Fruit fly (Drosophila melanogaster) whole organism, embryonic: ENCODE measurements around the gene CG33230.

Experiments
- Atf3 ChIP-seq: fragments of 200-800 bp; sonication (Bioruptor generic); optimal IDR thresholded peaks from 3 replicates; lab custom pipeline; 2016; ENCODE audit warnings: missing biosample characterization, missing genetic modification characterization
- B-H2 ChIP-seq: fragments of 200-800 bp; sonication (Bioruptor generic); optimal IDR thresholded peaks from 2 replicates; lab custom pipeline; 2018; ENCODE audit warnings: missing biosample characterization, mild to moderate bottlenecking, missing genetic modification characterization
- Blimp-1 ChIP-seq: fragments of 200-800 bp; sonication (Bioruptor generic); optimal IDR thresholded peaks from 3 replicates; lab custom pipeline; 2018; ENCODE audit warnings: missing biosample characterization, missing genetic modification characterization, mild to moderate bottlenecking, moderate library complexity, missing genetic modification reagents
- C15 ChIP-seq: fragments of 200-800 bp; sonication (Bioruptor generic); IDR thresholded peaks from 3 replicates; pipeline ENCODE4 v1.3.6; 2022; ENCODE audit warnings: missing biosample characterization, missing genetic modification characterization
- CG10147 ChIP-seq: fragments of 200-800 bp; sonication (Bioruptor generic); optimal IDR thresholded peaks from 2 replicates; lab custom pipeline; 2019; ENCODE audit warnings: missing biosample characterization, mild to moderate bottlenecking, missing genetic modification characterization, moderate library complexity
- CG10274 ChIP-seq: fragments of 200-800 bp; sonication (Bioruptor generic); optimal IDR thresholded peaks from 3 replicates; lab custom pipeline; 2017; ENCODE audit warnings: missing biosample characterization, mild to moderate bottlenecking, missing genetic modification characterization
- CG10543 ChIP-seq: fragments of 200-800 bp; sonication (Bioruptor generic); optimal IDR thresholded peaks from 3 replicates; lab custom pipeline; 2017; ENCODE audit warnings: missing biosample characterization, mild to moderate bottlenecking, missing genetic modification characterization, moderate library complexity
- CG10979 ChIP-seq: fragments of 200-800 bp; sonication (Bioruptor generic); optimal IDR thresholded peaks from 2 replicates; lab custom pipeline; 2018; ENCODE audit warnings: missing biosample characterization, mild to moderate bottlenecking, missing genetic modification characterization, moderate library complexity
- CG12071 ChIP-seq: fragments of 200-800 bp; sonication (Bioruptor generic); optimal IDR thresholded peaks from 3 replicates; lab custom pipeline; 2018; ENCODE audit warnings: missing biosample characterization, mild to moderate bottlenecking, missing genetic modification characterization
- CG12744 ChIP-seq: fragments of 200-800 bp; sonication (Bioruptor generic); optimal IDR thresholded peaks from 2 replicates; lab custom pipeline; 2016; ENCODE audit warnings: missing biosample characterization, missing genetic modification characterization
- CG17186 ChIP-seq: fragments of 200-800 bp; sonication (Bioruptor generic); optimal IDR thresholded peaks from 3 replicates; lab custom pipeline; 2017; ENCODE audit warnings: missing biosample characterization, missing genetic modification reagents, missing genetic modification characterization
- CG18764 ChIP-seq: fragments of 200-800 bp; sonication (Bioruptor generic); optimal IDR thresholded peaks from 3 replicates; lab custom pipeline; 2016; ENCODE audit warnings: missing biosample characterization, missing genetic modification characterization
- CG2120 ChIP-seq: fragments of 200-800 bp; sonication (Bioruptor generic); optimal IDR thresholded peaks from 3 replicates; lab custom pipeline; 2016; ENCODE audit warnings: missing biosample characterization, missing genetic modification characterization
- CG3995 ChIP-seq: fragments of 200-800 bp; sonication (Bioruptor generic); optimal IDR thresholded peaks from 3 replicates; lab custom pipeline; 2016; ENCODE audit warnings: missing biosample characterization, missing genetic modification characterization
- CG42726 ChIP-seq: fragments of 200-800 bp; sonication (Bioruptor generic); IDR thresholded peaks from 2 replicates; pipeline ENCODE4 v1.3.6; 2022; ENCODE audit warnings: missing biosample characterization, missing genetic modification characterization; ENCODE audit not compliant: partially characterized antibody
- CG6765 ChIP-seq: fragments of 200-800 bp; sonication (Bioruptor generic); optimal IDR thresholded peaks from 3 replicates; lab custom pipeline; 2017; ENCODE audit warnings: missing biosample characterization, mild to moderate bottlenecking, missing genetic modification characterization
- CG8290 ChIP-seq, 3 experiments: fragments of 200-800 bp; sonication (Bioruptor generic); optimal IDR thresholded peaks; 2 replicates each; lab custom pipeline; 2016 to 2019; ENCODE audit warnings: missing biosample characterization in 3 of 3, missing genetic modification characterization in 3 of 3, mild to moderate bottlenecking in 2 of 3, moderate library complexity in 1 of 3
- CG8944 ChIP-seq: fragments of 200-800 bp; sonication (Bioruptor generic); optimal IDR thresholded peaks from 3 replicates; lab custom pipeline; 2016; ENCODE audit warnings: missing biosample characterization, missing genetic modification characterization
- CG9437 ChIP-seq: fragments of 200-800 bp; sonication (Bioruptor generic); optimal IDR thresholded peaks from 2 replicates; lab custom pipeline; 2018; ENCODE audit warnings: missing biosample characterization, mild to moderate bottlenecking, missing genetic modification characterization
- Chrac-16 ChIP-seq: fragments of 200-800 bp; sonication (Bioruptor generic); optimal IDR thresholded peaks from 3 replicates; lab custom pipeline; 2016; ENCODE audit warnings: missing biosample characterization, missing genetic modification characterization
- Dll ChIP-seq: fragments of 200-800 bp; sonication (Bioruptor generic); IDR thresholded peaks from 4 replicates; pipeline ENCODE4 v1.3.6; 2022; ENCODE audit warnings: missing biosample characterization, missing genetic modification characterization; ENCODE audit not compliant: partially characterized antibody
- Drgx ChIP-seq: fragments of 200-800 bp; sonication (Bioruptor generic); IDR thresholded peaks from 2 replicates; pipeline ENCODE4 v1.3.6; 2022; ENCODE audit warnings: missing biosample characterization, missing genetic modification characterization
- ERR ChIP-seq: fragments of 200-800 bp; sonication (Bioruptor generic); optimal IDR thresholded peaks from 2 replicates; lab custom pipeline; 2016; ENCODE audit warnings: missing biosample characterization, missing genetic modification characterization
- HHEX ChIP-seq: fragments of 200-800 bp; sonication (Bioruptor generic); optimal IDR thresholded peaks from 3 replicates; lab custom pipeline; 2017; ENCODE audit warnings: missing biosample characterization, mild to moderate bottlenecking, missing genetic modification characterization, missing genetic modification reagents
- Hmx ChIP-seq: fragments of 200-800 bp; sonication (Bioruptor generic); optimal IDR thresholded peaks from 2 replicates; lab custom pipeline; 2016; ENCODE audit warnings: missing biosample characterization, missing genetic modification characterization
- MBD-R2 ChIP-seq: fragments of 200-800 bp; sonication (Bioruptor generic); IDR thresholded peaks from 2 replicates; pipeline ENCODE4 v1.3.6; 2022; ENCODE audit warnings: missing biosample characterization, missing genetic modification characterization
- Med ChIP-seq: fragments of 200-800 bp; sonication (Bioruptor generic); peaks from one replicate; lab custom pipeline; 2016; ENCODE audit warnings: missing biosample characterization, missing genetic modification characterization, mild to moderate bottlenecking, inconsistent platforms, moderate library complexity
- Mrtf ChIP-seq: fragments of 200-800 bp; sonication (Bioruptor generic); IDR thresholded peaks from 3 replicates; pipeline ENCODE4 v1.3.6; 2022; ENCODE audit warnings: missing biosample characterization, missing genetic modification characterization
- NK7.1 ChIP-seq: fragments of 200-800 bp; sonication (Bioruptor generic); optimal IDR thresholded peaks from 3 replicates; lab custom pipeline; 2016; ENCODE audit warnings: missing biosample characterization, missing genetic modification characterization
- Neu2 ChIP-seq: fragments of 200-800 bp; sonication (Bioruptor generic); optimal IDR thresholded peaks from 3 replicates; lab custom pipeline; 2016; ENCODE audit warnings: missing biosample characterization, missing genetic modification characterization, borderline replicate concordance
- PHDP ChIP-seq: fragments of 200-800 bp; sonication (Bioruptor generic); optimal IDR thresholded peaks from 3 replicates; lab custom pipeline; 2018; ENCODE audit warnings: missing biosample characterization, mild to moderate bottlenecking, missing genetic modification characterization, moderate library complexity
- Side ChIP-seq: fragments of 200-800 bp; sonication (Bioruptor generic); optimal IDR thresholded peaks from 2 replicates; lab custom pipeline; 2016; ENCODE audit warnings: missing biosample characterization, missing genetic modification characterization
- amos ChIP-seq: fragments of 200-800 bp; sonication (Bioruptor generic); IDR thresholded peaks from 2 replicates; pipeline ENCODE4 v1.3.6; 2022; ENCODE audit warnings: missing biosample characterization, missing genetic modification characterization; ENCODE audit not compliant: partially characterized antibody
- chm ChIP-seq: fragments of 200-800 bp; sonication (Bioruptor generic); IDR thresholded peaks from 2 replicates; pipeline ENCODE4 v1.3.6; 2022; ENCODE audit warnings: missing biosample characterization, missing genetic modification characterization
- chn ChIP-seq: fragments of 200-800 bp; sonication (Bioruptor generic); optimal IDR thresholded peaks from 2 replicates; lab custom pipeline; 2016; ENCODE audit warnings: missing biosample characterization, missing genetic modification characterization
- crp ChIP-seq, 2 experiments: fragments of 200-800 bp; sonication (Bioruptor generic); optimal IDR thresholded peaks; 2 replicates in 1 of 2; 3 replicates in 1 of 2; lab custom pipeline; 2017; ENCODE audit warnings: missing biosample characterization in 2 of 2, missing genetic modification characterization in 2 of 2, mild to moderate bottlenecking in 1 of 2, moderate library complexity in 1 of 2
- dmrt11E ChIP-seq: fragments of 200-800 bp; sonication (Bioruptor generic); optimal IDR thresholded peaks from 3 replicates; lab custom pipeline; 2018; ENCODE audit warnings: missing biosample characterization, mild to moderate bottlenecking, missing genetic modification characterization, moderate library complexity
- eve ChIP-seq, 2 experiments: fragments of >200 bp; optimal IDR thresholded peaks; 2 replicates each; lab custom pipeline; 2017; ENCODE audit warnings: missing biosample characterization in 2 of 2, missing genetic modification characterization in 2 of 2
- fd3F ChIP-seq: fragments of 200-800 bp; sonication (Bioruptor generic); optimal IDR thresholded peaks from 2 replicates; lab custom pipeline; 2018; ENCODE audit warnings: missing biosample characterization, mild to moderate bottlenecking, missing genetic modification characterization, moderate library complexity
- hkb ChIP-seq, 2 experiments: fragments of 200-800 bp in 1 of 2; fragments of >200 bp in 1 of 2; sonication (Bioruptor generic) in 1 of 2; IDR thresholded peaks in 1 of 2; optimal IDR thresholded peaks in 1 of 2; 2 replicates each; pipeline versions ENCODE4 v1.3.6 to Lab custom; 2017 to 2022; ENCODE audit warnings: missing biosample characterization in 1 of 2, missing genetic modification characterization in 1 of 2
- mirr ChIP-seq: fragments of 200-800 bp; sonication (Bioruptor generic); optimal IDR thresholded peaks from 3 replicates; lab custom pipeline; 2018; ENCODE audit warnings: missing biosample characterization, mild to moderate bottlenecking, missing genetic modification characterization
- nau ChIP-seq: fragments of 200-800 bp; sonication (Bioruptor generic); optimal IDR thresholded peaks from 3 replicates; lab custom pipeline; 2017; ENCODE audit warnings: missing biosample characterization, mild to moderate bottlenecking, missing genetic modification characterization, missing genetic modification reagents
- nerfin-1 ChIP-seq: fragments of 200-800 bp; sonication (Bioruptor generic); optimal IDR thresholded peaks from 3 replicates; lab custom pipeline; 2019; ENCODE audit warnings: missing biosample characterization, mild to moderate bottlenecking, missing genetic modification characterization, moderate library complexity
- row ChIP-seq: fragments of 200-800 bp; sonication (Bioruptor generic); IDR thresholded peaks from 3 replicates; pipeline ENCODE4 v1.3.6; 2022; ENCODE audit warnings: missing biosample characterization, missing genetic modification characterization
- sc ChIP-seq, 3 experiments: fragments of >200 bp in 2 of 3; fragments of 200-800 bp in 1 of 3; sonication (Bioruptor generic) in 1 of 3; optimal IDR thresholded peaks; 2 replicates in 2 of 3; 3 replicates in 1 of 3; lab custom pipeline; 2017; ENCODE audit warnings: mild to moderate bottlenecking in 1 of 3, missing biosample characterization in 1 of 3, missing genetic modification characterization in 1 of 3, missing genetic modification reagents in 1 of 3
- sima ChIP-seq: fragments of 200-800 bp; sonication (Bioruptor generic); optimal IDR thresholded peaks from 2 replicates; lab custom pipeline; 2016; ENCODE audit warnings: missing biosample characterization, missing genetic modification characterization
- slbo ChIP-seq: fragments of 200-800 bp; sonication (Bioruptor generic); IDR thresholded peaks from 2 replicates; pipeline ENCODE4 v1.3.6; 2022; ENCODE audit warnings: missing biosample characterization, missing genetic modification characterization
- stc ChIP-seq: fragments of 200-800 bp; sonication (Bioruptor generic); IDR thresholded peaks from 2 replicates; pipeline ENCODE4 v1.3.6; 2022; ENCODE audit warnings: missing biosample characterization, missing genetic modification characterization
- vvl ChIP-seq: fragments of 200-800 bp; sonication (Bioruptor generic); IDR thresholded peaks from 2 replicates; pipeline ENCODE4 v1.3.6; 2022; ENCODE audit warnings: missing biosample characterization, missing genetic modification characterization

CG33230 gene

dm6 chr3L:1577338-1577737 is 40.9 kb upstream of the CG33230 start (continued):
- TF ChIP-seq CG10274 (GFP tag; lab: Kevin White, UChicago) (no peak), CG10543 (GFP tag; lab: Kevin White, UChicago) (no peak), CG12071 (GFP tag; lab: Kevin White, UChicago) (no peak), ERR (GFP tag; lab: Kevin White, UChicago) (no peak), mirr (GFP tag; lab: Kevin White, UChicago) (no peak), MBD-R2 (GFP tag; lab: Robert Waterston, UW) (peak; percentile 60), Chrac-16 (GFP tag; lab: Kevin White, UChicago) (no peak), eve (GFP tag; optimal IDR thresholded peaks at IDR 0.05; lab: Kevin White, UChicago) (no peak), Neu2 (GFP tag; lab: Kevin White, UChicago) (no peak), chm (GFP tag; lab: Robert Waterston, UW) (no peak), fd3F (no peak), dmrt11E (no peak), CG6765 (GFP tag; lab: Kevin White, UChicago) (peak; percentile 5), nerfin-1 (tag; lab: Kevin White, UChicago) (peak; percentile 14), sima (GFP tag; lab: Kevin White, UChicago) (no peak), CG12744 (GFP tag; lab: Kevin White, UChicago) (no peak), PHDP (no peak), Hmx (GFP tag; lab: Kevin White, UChicago) (no peak), stc (no peak), CG8290 (GFP tag; optimal IDR thresholded peaks at IDR 0.05; lab: Kevin White, UChicago) (no peak), CG8290 (tag; optimal IDR thresholded peaks at IDR 0.05; lab: Kevin White, UChicago) (no peak), Drgx (GFP tag; lab: Robert Waterston, UW) (peak; percentile 37; the same call in 1 of the 2 replicates), CG17186 (no peak), Med (GFP tag; lab: Kevin White, UChicago) (peak; percentile 43), Dll (GFP tag; lab: Robert Waterston, UW) (no peak), CG9437 (GFP tag; lab: Kevin White, UChicago) (no peak), CG3995 (GFP tag; lab: Kevin White, UChicago) (no peak), CG10147 (GFP tag; lab: Kevin White, UChicago) (no peak), Blimp-1 (GFP tag; lab: Kevin White, UChicago) (no peak), hkb (optimal IDR thresholded peaks at IDR 0.05; lab: Kevin White, UChicago) (no peak), hkb (GFP tag; IDR thresholded peaks at IDR 0.05; lab: Robert Waterston, UW) (peak; percentile 15; the same call in 1 of the 2 replicates), sc (optimal IDR thresholded peaks at IDR 0.05; lab: Kevin White, UChicago) (no peak), sc (GFP tag; optimal IDR thresholded peaks at IDR 0.05; lab: Kevin White, UChicago) (no peak), vvl (peak; percentile 10; the same call in 1 of the 2 replicates)

dm6 chr3L:1578391-1578948 is 39.7 kb upstream of the CG33230 start:
- peak; percentile 27 for TF ChIP-seq slbo (GFP tag; lab: Robert Waterston, UW)
- peak; percentile 53 for TF ChIP-seq CG2120 (GFP tag; lab: Kevin White, UChicago)
- TF ChIP-seq crp (GFP tag; optimal IDR thresholded peaks at IDR 0.05; lab: Kevin White, UChicago): peak in 1 of 2 experiments; percentile 30
- TF ChIP-seq B-H2 (GFP tag; lab: Kevin White, UChicago): no peak
- TF ChIP-seq chn (GFP tag; lab: Kevin White, UChicago): no peak
- TF ChIP-seq Atf3 (GFP tag; lab: Kevin White, UChicago): peak; percentile 32
- TF ChIP-seq HHEX (GFP tag; lab: Kevin White, UChicago): peak; percentile 69
- TF ChIP-seq C15 (GFP tag; lab: Robert Waterston, UW): no peak
- no peak for TF ChIP-seq CG42726 (GFP tag; lab: Robert Waterston, UW)
- TF ChIP-seq CG18764 (GFP tag; lab: Kevin White, UChicago): peak; percentile 14
- 0 out of 3 replicates have a peak, but pooled peaks have one; percentile 36 for TF ChIP-seq Mrtf (GFP tag; lab: Robert Waterston, UW)
- TF ChIP-seq NK7.1: no peak
- no peak for TF ChIP-seq amos (GFP tag; lab: Robert Waterston, UW)
- TF ChIP-seq CG8944 (GFP tag; lab: Kevin White, UChicago): peak; percentile 5
- peak; percentile 25 for TF ChIP-seq CG10979 (tag; lab: Kevin White, UChicago)
- TF ChIP-seq nau (GFP tag; lab: Kevin White, UChicago): peak; percentile 49
- peak; percentile 13 for TF ChIP-seq Side (GFP tag; lab: Kevin White, UChicago)
- peak; percentile 1 for TF ChIP-seq CG6765 (GFP tag; lab: Kevin White, UChicago)
- TF ChIP-seq row (GFP tag; lab: Robert Waterston, UW): peak; percentile 57; the same call in 2 of the 3 replicates
